Fruit fly (Drosophila melanogaster): ENCODE measurements around the gene CG7715.

The CG7715 gene

DNA sequence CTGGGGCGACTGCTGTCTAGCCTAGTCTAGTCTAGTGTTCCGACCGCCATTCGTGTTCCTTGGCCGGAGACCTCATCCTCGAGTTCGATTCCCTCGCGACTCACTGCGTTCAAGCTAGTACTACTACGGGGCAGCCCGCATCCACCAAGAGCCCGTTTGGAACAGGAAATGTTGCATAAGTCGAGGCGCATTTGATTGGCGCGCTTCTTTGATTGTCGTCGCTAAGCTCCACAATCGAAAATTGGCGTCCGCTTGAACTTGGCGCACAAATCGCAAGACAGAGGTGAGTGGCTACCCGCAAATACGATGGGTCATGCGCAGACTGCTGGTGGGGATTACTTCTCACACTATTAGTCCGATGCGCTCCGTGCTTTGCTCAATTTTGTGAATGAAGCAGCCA is 47.2 kb downstream of the CG7715 start:
- TF ChIP-seq cnc (optimal IDR thresholded peaks at IDR 0.05) = no peak
- no peak for TF ChIP-seq ovo (GFP tag; optimal IDR thresholded peaks at IDR 0.05)
- no peak for TF ChIP-seq tj (GFP tag; optimal IDR thresholded peaks at IDR 0.05)
- TF ChIP-seq CG14711 (tag; optimal IDR thresholded peaks at IDR 0.05) = no peak
- no peak for TF ChIP-seq Clk (GFP tag; optimal IDR thresholded peaks at IDR 0.05)
- no peak for TF ChIP-seq cic (GFP tag; optimal IDR thresholded peaks at IDR 0.05)
- TF ChIP-seq CG7101 (tag; optimal IDR thresholded peaks at IDR 0.05) = no peak
- TF ChIP-seq Crg-1 (GFP tag; optimal IDR thresholded peaks at IDR 0.05) = no peak
- no peak for TF ChIP-seq bab1 (GFP tag; optimal IDR thresholded peaks at IDR 0.05)
- TF ChIP-seq Hr96 (GFP tag; optimal IDR thresholded peaks at IDR 0.05) = no peak
- TF ChIP-seq Mnt (GFP tag; optimal IDR thresholded peaks at IDR 0.05) = no peak
- no peak for TF ChIP-seq CG5204 (GFP tag; optimal IDR thresholded peaks at IDR 0.05)
- TF ChIP-seq CG11617 (GFP tag; optimal IDR thresholded peaks at IDR 0.05) = no peak
- TF ChIP-seq toe (GFP tag; optimal IDR thresholded peaks at IDR 0.05) = no peak

DNA sequence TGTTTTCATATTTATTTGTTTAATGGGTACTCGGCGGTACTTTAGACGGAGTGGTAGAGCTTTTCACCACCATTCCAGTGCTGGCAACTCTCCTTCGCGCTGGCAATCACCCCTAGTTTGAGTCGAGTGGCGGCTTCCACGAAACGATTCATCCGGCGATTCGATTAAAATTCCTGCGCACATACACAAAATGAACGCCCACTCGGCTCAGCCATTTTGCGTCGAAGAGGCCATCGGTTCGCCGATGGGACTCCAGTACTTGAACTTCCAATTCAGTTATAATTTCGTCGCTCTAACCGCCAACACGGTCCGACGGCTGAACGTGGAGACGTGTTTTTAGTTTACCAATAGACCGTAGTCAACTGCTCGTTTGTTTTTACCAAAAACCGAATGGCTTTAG is 47.9 kb downstream of the CG7715 start, which contains the start of the genes CG46318 and ChT:
Gene CG46318 (plus strand): TSS at position 273 of the 400 bp plus-strand sequence.
Gene ChT (plus strand): TSS at position 273 of the 400 bp plus-strand sequence.
- TF ChIP-seq pad (GFP tag; optimal IDR thresholded peaks at IDR 0.05) = peak; percentile 87
- TF ChIP-seq CG7101 (tag; optimal IDR thresholded peaks at IDR 0.05) = no peak

Measured in whole organism, adult.